Worm (Caenorhabditis elegans) whole organism, L4 larva: ENCODE measurements around the gene Y113G7A.12.

Experiments
- arid-1 ChIP-seq: fragments of 200-800 bp; sonication (Bioruptor generic); conservative IDR thresholded peaks from 2 replicates; pipeline ENCODE4 v1.3.6; 2022; ENCODE audit warnings: missing genetic modification reagents, missing genetic modification characterization, missing compliant biosample characterization
- ceh-62 ChIP-seq: sonication (generic microtip); optimal IDR thresholded peaks from 2 replicates; lab custom pipeline; 2017; ENCODE audit warnings: missing biosample characterization, missing genetic modification characterization
- egl-27 ChIP-seq: sonication (generic microtip); optimal IDR thresholded peaks from 3 replicates; lab custom pipeline; 2017; ENCODE audit warnings: missing biosample characterization, missing genetic modification reagents, missing genetic modification characterization
- jun-1 ChIP-seq: fragments of 150-350 bp; optimal IDR thresholded peaks from 2 replicates; lab custom pipeline; 2014; ENCODE audit warnings: missing biosample characterization, missing genetic modification reagents, missing genetic modification characterization
- lin-1 ChIP-seq: fragments of 200-800 bp; sonication (Bioruptor generic); IDR thresholded peaks from 2 replicates; pipeline ENCODE4 v1.3.6; 2022; ENCODE audit warnings: missing genetic modification reagents, missing genetic modification characterization, missing compliant biosample characterization
- nhr-10 ChIP-seq: fragments of 150-350 bp; optimal IDR thresholded peaks from 2 replicates; lab custom pipeline; 2014; ENCODE audit warnings: missing biosample characterization, missing genetic modification characterization
- skn-1 ChIP-seq: fragments of 150-350 bp; optimal IDR thresholded peaks from 2 replicates; lab custom pipeline; 2014; ENCODE audit warnings: missing biosample characterization, missing genetic modification characterization
- zfp-2 ChIP-seq: sonication (generic microtip); optimal IDR thresholded peaks from 2 replicates; lab custom pipeline; 2016; ENCODE audit warnings: mild to moderate bottlenecking, missing genetic modification characterization, missing compliant biosample characterization

- no peak for TF ChIP-seq zfp-2 (tag; lab: Kevin White, UChicago)
- TF ChIP-seq skn-1 (tag; lab: Kevin White, UChicago): no peak
- no peak for TF ChIP-seq egl-27 (tag; lab: Kevin White, UChicago)
- no peak for TF ChIP-seq nhr-10 (tag; lab: Kevin White, UChicago)
- TF ChIP-seq lin-1 (GFP tag; lab: Robert Waterston, UW): no peak
- TF ChIP-seq ceh-62: no peak
- TF ChIP-seq jun-1 (tag; lab: Kevin White, UChicago): no peak
- TF ChIP-seq arid-1 (GFP tag; lab: Robert Waterston, UW): no peak
These were observed at the start of gene Y113G7A.12 for ce11 chrV:20142285-20142684.
